Fruit fly (Drosophila melanogaster) whole organism: ENCODE data around the gene Drgx.

Source experiments
- CG8478 ChIP-seq: fragments of >200 bp; optimal IDR thresholded peaks from 2 replicates; lab custom pipeline; 2018; ENCODE audit warnings: inconsistent platforms
- EcR ChIP-seq, 2 experiments: fragments of >200 bp; optimal IDR thresholded peaks; 2 replicates each; lab custom pipeline; 2017; ENCODE audit warnings: missing biosample characterization in 2 of 2, missing genetic modification characterization in 2 of 2, missing genetic modification reagents in 2 of 2
- pan ChIP-seq: fragments of >200 bp; optimal IDR thresholded peaks from 2 replicates; lab custom pipeline; 2017
- psq ChIP-seq: fragments of >200 bp; optimal IDR thresholded peaks from 2 replicates; lab custom pipeline; 2017
- usp ChIP-seq: fragments of >200 bp; optimal IDR thresholded peaks from 2 replicates; lab custom pipeline; 2017; ENCODE audit warnings: missing biosample characterization, missing genetic modification characterization, mixed read lengths

dm6 chr2L:3632047-3632880 lies 30.3 kb upstream of the Drgx start:
- no peak for TF ChIP-seq pan (lab: Kevin White, UChicago)
- TF ChIP-seq CG8478 (lab: Kevin White, UChicago) = no peak
- no peak for TF ChIP-seq usp
- TF ChIP-seq psq = no peak
- no peak for TF ChIP-seq EcR (GFP tag; optimal IDR thresholded peaks at IDR 0.05; lab: Kevin White, UChicago)
